Worm (Caenorhabditis elegans) whole organism, L4 larva: ENCODE data around the gene fbxb-40.
"Not testable (repeated sequence)": the region's sequence is repeated elsewhere in the genome, so short reads cannot be mapped to it uniquely, and the experiment has no call there.

Experiments
- daf-19 ChIP-seq: fragments of 200-800 bp; sonication (Bioruptor generic); conservative IDR thresholded peaks from 2 replicates; pipeline ENCODE4 v1.3.6; 2022; ENCODE audit warnings: missing genetic modification characterization, missing compliant biosample characterization
- dmd-9 ChIP-seq: fragments of 200-800 bp; sonication (Bioruptor generic); IDR thresholded peaks from 2 replicates; pipeline ENCODE4 v1.3.6; 2022; ENCODE audit warnings: missing genetic modification reagents, missing genetic modification characterization, missing compliant biosample characterization
- lin-1 ChIP-seq: fragments of 200-800 bp; sonication (Bioruptor generic); IDR thresholded peaks from 2 replicates; pipeline ENCODE4 v1.3.6; 2022; ENCODE audit warnings: missing genetic modification reagents, missing genetic modification characterization, missing compliant biosample characterization
- mdl-1 ChIP-seq, 2 experiments: fragments of 150-350 bp in 1 of 2; sonication (generic microtip) in 1 of 2; optimal IDR thresholded peaks; 2 replicates each; lab custom pipeline; 2014 to 2017; ENCODE audit warnings: missing biosample characterization in 2 of 2, missing genetic modification characterization in 2 of 2
- nhr-11 ChIP-seq: fragments of 150-350 bp; optimal IDR thresholded peaks from 2 replicates; lab custom pipeline; 2014; ENCODE audit warnings: missing biosample characterization, missing genetic modification characterization
- nhr-77 ChIP-seq: fragments of 150-350 bp; optimal IDR thresholded peaks from 2 replicates; lab custom pipeline; 2014; ENCODE audit warnings: missing biosample characterization, missing genetic modification characterization
- unc-39 ChIP-seq: sonication (generic microtip); optimal IDR thresholded peaks from 2 replicates; lab custom pipeline; 2017; ENCODE audit warnings: missing biosample characterization, missing genetic modification characterization
- unc-62 ChIP-seq, 3 experiments: fragments of 150-350 bp in 1 of 3; sonication (generic microtip); optimal IDR thresholded peaks in 2 of 3; peaks in 1 of 3; 1 replicate in 1 of 3; 2 replicates in 2 of 3; lab custom pipeline; 2014 to 2017; ENCODE audit warnings: missing biosample characterization in 3 of 3, missing genetic modification characterization in 3 of 3, missing genetic modification reagents in 3 of 3, missing genotype in 1 of 3
- ztf-11 ChIP-seq: fragments of 150-350 bp; optimal IDR thresholded peaks from 2 replicates; lab custom pipeline; 2014; ENCODE audit warnings: missing biosample characterization, missing genetic modification characterization

- not testable (repeated sequence) for TF ChIP-seq mdl-1 (tag; optimal IDR thresholded peaks at IDR 0.05; lab: Kevin White, UChicago); dmd-9; ztf-11; nhr-77 (tag; lab: Kevin White, UChicago); unc-39; daf-19 (GFP tag; lab: Robert Waterston, UW); lin-1 (GFP tag; lab: Robert Waterston, UW); unc-62 (GFP tag; optimal IDR thresholded peaks at IDR 0.05 in 1 of 2; lab: Kevin White, UChicago); unc-62 (tag; optimal IDR thresholded peaks at IDR 0.05; lab: Kevin White, UChicago); nhr-11 (tag; lab: Kevin White, UChicago)
Observed at ce11 chrII:1043932-1044331, 5.8 kb downstream of the fbxb-40 start, which contains the start of gene fbxb-45.
